Fruit fly (Drosophila melanogaster): Measurements from ENCODE around the gene CG34148.

The CG34148 gene

DNA sequence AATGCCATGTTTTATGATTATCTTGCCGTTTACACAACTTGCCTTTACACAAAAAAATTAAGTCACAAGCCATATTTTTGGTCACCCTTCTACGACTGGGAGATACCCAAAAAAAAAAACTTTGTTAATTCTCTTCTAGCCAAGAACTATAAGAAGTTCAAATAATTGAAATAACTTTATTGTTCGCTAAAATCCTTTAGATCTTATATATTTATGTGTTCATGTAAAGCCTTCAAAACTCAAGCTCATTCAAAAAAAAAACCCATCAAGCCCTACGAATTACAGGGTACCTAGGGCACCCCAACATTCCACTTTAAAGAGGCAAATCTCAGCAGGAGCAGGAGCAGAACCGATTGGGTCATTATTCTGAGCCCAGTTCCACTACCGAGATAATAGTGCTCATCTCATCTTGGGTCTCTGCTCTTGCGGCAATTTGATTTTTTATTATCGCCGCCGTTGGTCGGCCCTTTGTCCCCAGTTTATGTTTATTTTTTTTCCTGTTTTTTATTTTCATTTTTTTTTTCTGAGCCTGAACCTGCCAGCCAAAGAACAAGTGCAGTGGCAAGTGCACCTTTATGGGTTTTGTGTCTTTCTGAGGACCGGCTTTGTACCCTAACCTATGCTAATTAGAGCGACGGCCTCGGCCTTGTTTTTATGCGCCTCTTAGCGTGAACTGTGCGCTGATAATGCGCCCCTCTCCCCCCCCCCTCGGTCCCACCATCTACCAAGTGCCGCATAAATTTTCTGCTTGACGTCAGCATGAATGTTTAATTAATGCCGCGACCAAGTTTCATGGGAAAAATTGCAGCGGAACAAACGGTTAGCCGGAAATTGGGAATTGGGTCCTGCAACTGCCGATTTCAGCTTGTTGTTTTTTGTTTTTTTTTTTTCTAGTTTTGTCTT, 36.8 kb downstream of the CG34148 start (continued):
- no peak for TF ChIP-seq CG8632 (GFP tag; optimal IDR thresholded peaks at IDR 0.05)
- TF ChIP-seq spab (GFP tag; optimal IDR thresholded peaks at IDR 0.05): peak; percentile 0
- no peak for TF ChIP-seq CG11902 (GFP tag; optimal IDR thresholded peaks at IDR 0.05)
- no peak for TF ChIP-seq CG34406 (GFP tag; optimal IDR thresholded peaks at IDR 0.05)
- TF ChIP-seq Sox14 (GFP tag; optimal IDR thresholded peaks at IDR 0.05): peak; percentile 1
- peak; percentile 42 for TF ChIP-seq acj6 (GFP tag; optimal IDR thresholded peaks at IDR 0.05)
- TF ChIP-seq CG9139 (GFP tag; optimal IDR thresholded peaks at IDR 0.05): peak; percentile 3
- TF ChIP-seq ss (GFP tag; optimal IDR thresholded peaks at IDR 0.05): peak; percentile 28
- no peak for TF ChIP-seq Gug (GFP tag; IDR thresholded peaks at IDR 0.05)
- TF ChIP-seq Hr4 (GFP tag; optimal IDR thresholded peaks at IDR 0.05): no peak
- TF ChIP-seq CG6808 (GFP tag; optimal IDR thresholded peaks at IDR 0.05): peak; percentile 44
- TF ChIP-seq CG3919 (GFP tag; optimal IDR thresholded peaks at IDR 0.05): peak; percentile 14
- peak; percentile 31 for TF ChIP-seq CG31627 (GFP tag; optimal IDR thresholded peaks at IDR 0.05)
- TF ChIP-seq CG4318 (GFP tag; optimal IDR thresholded peaks at IDR 0.05): no peak
- peak; percentile 32 for TF ChIP-seq Eip75B (GFP tag; optimal IDR thresholded peaks at IDR 0.05)
- TF ChIP-seq fd85E (GFP tag; optimal IDR thresholded peaks at IDR 0.05): no peak
- no peak for TF ChIP-seq CG7368 (GFP tag; optimal IDR thresholded peaks at IDR 0.05)
- no peak for TF ChIP-seq vri (GFP tag; optimal IDR thresholded peaks at IDR 0.05)
- peak; percentile 71 for TF ChIP-seq svp (GFP tag)
- no peak for TF ChIP-seq CG16779 (tag; optimal IDR thresholded peaks at IDR 0.05)
- TF ChIP-seq Smox (GFP tag; optimal IDR thresholded peaks at IDR 0.05): peak; percentile 13
- TF ChIP-seq CG8319 (GFP tag; optimal IDR thresholded peaks at IDR 0.05): no peak
- TF ChIP-seq salr (GFP tag; optimal IDR thresholded peaks at IDR 0.05): no peak
- no peak for TF ChIP-seq dsx (GFP tag; optimal IDR thresholded peaks at IDR 0.05; ENCODE audit: poor library complexity, severe bottlenecking)
- no peak for TF ChIP-seq Eip93F (GFP tag; optimal IDR thresholded peaks at IDR 0.05)
- no peak for TF ChIP-seq Ets96B (tag; optimal IDR thresholded peaks at IDR 0.05)
- no peak for TF ChIP-seq net (GFP tag; optimal IDR thresholded peaks at IDR 0.05)
- TF ChIP-seq CG10631 (GFP tag; optimal IDR thresholded peaks at IDR 0.05): peak; percentile 10
- peak; percentile 32 for TF ChIP-seq topi (GFP tag; optimal IDR thresholded peaks at IDR 0.05)
- no peak for TF ChIP-seq CG15336 (GFP tag; IDR thresholded peaks at IDR 0.05)
- TF ChIP-seq CG8119 (GFP tag; IDR thresholded peaks at IDR 0.05): no peak
- TF ChIP-seq pdm3 (GFP tag; optimal IDR thresholded peaks at IDR 0.05): no peak
- peak; percentile 6 for TF ChIP-seq lz (GFP tag; optimal IDR thresholded peaks at IDR 0.05)
- no peak for TF ChIP-seq Sox15 (GFP tag; optimal IDR thresholded peaks at IDR 0.05)
- TF ChIP-seq fd59A (GFP tag; optimal IDR thresholded peaks at IDR 0.05): no peak
- TF ChIP-seq OdsH (GFP tag; optimal IDR thresholded peaks at IDR 0.05): no peak
- no peak for TF ChIP-seq CG3032 (tag; optimal IDR thresholded peaks at IDR 0.05)
- peak; percentile 32 for TF ChIP-seq Met (GFP tag; optimal IDR thresholded peaks at IDR 0.05)
- no peak for TF ChIP-seq CG11294 (GFP tag; IDR thresholded peaks at IDR 0.05)
- peak; percentile 17; the same call in 1 of the 3 replicates for TF ChIP-seq CG6163 (GFP tag; IDR thresholded peaks at IDR 0.05)

DNA sequence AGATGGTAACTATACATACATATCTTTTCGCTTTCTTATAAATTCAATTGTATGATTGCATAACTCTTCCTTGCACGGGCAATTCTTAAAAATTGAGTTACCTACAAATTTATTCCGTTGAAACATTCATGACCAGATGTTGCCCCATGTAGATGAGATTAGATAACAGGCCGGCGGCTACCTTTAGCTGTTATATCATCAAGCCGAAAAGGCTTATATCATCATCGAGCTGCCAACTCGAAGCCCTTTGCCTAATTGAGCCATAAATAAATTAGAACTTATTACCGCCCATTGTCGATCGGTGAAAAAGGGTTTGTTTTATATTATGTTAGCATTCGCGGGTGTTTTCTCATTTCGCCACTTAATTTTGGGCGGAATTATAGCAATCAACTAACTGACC, 38.1 kb downstream of the CG34148 start:
- peak; percentile 49 for TF ChIP-seq vri (GFP tag; optimal IDR thresholded peaks at IDR 0.05)
- TF ChIP-seq Met (GFP tag; optimal IDR thresholded peaks at IDR 0.05): no peak
- no peak for TF ChIP-seq svp (GFP tag)
- TF ChIP-seq Eip78C (GFP tag): peak; percentile 17
- no peak for TF ChIP-seq fd85E (GFP tag; optimal IDR thresholded peaks at IDR 0.05)
